Fruit fly (Drosophila melanogaster) whole organism: ENCODE results near the gene CG32767.

Experiments used
- Dll ChIP-seq: fragments of >200 bp; optimal IDR thresholded peaks from 2 replicates; lab custom pipeline; 2017
- EcR ChIP-seq, 2 experiments: fragments of >200 bp; optimal IDR thresholded peaks; 2 replicates each; lab custom pipeline; 2017; ENCODE audit warnings: missing biosample characterization in 2 of 2, missing genetic modification characterization in 2 of 2, missing genetic modification reagents in 2 of 2
- psq ChIP-seq: fragments of >200 bp; optimal IDR thresholded peaks from 2 replicates; lab custom pipeline; 2017
- usp ChIP-seq: fragments of >200 bp; optimal IDR thresholded peaks from 2 replicates; lab custom pipeline; 2017; ENCODE audit warnings: missing biosample characterization, missing genetic modification characterization, mixed read lengths

dm6 chrX:5025283-5025682 is 59.3 kb downstream of the CG32767 start:
- no peak for TF ChIP-seq EcR (GFP tag; optimal IDR thresholded peaks at IDR 0.05; lab: Kevin White, UChicago)
- TF ChIP-seq usp (GFP tag; lab: Kevin White, UChicago), result no peak
- no peak for TF ChIP-seq Dll
- no peak for TF ChIP-seq psq (lab: Kevin White, UChicago)
